Worm (Caenorhabditis elegans) whole organism, midembryonic: ENCODE data around the gene C50F7.3.

Experiments
- T22C8.4 ChIP-seq: fragments of 200-800 bp; sonication (Bioruptor generic); IDR thresholded peaks from 2 replicates; pipeline ENCODE4 v1.3.6; 2022; ENCODE audit warnings: missing genetic modification characterization, missing compliant biosample characterization
- cog-1 ChIP-seq: sonication (generic microtip); optimal IDR thresholded peaks from 2 replicates; lab custom pipeline; 2016; ENCODE audit warnings: missing genetic modification characterization, missing compliant biosample characterization
- flt-1 ChIP-seq: fragments of 200-800 bp; sonication (Bioruptor generic); IDR thresholded peaks from 2 replicates; pipeline ENCODE4 v1.3.6; 2022; ENCODE audit warnings: missing genetic modification characterization, missing compliant biosample characterization
- klf-2 ChIP-seq: fragments of 200-800 bp; sonication (Bioruptor generic); conservative IDR thresholded peaks from 2 replicates; pipeline ENCODE4 v1.3.6; 2022; ENCODE audit warnings: missing genetic modification reagents, missing genetic modification characterization, missing compliant biosample characterization
- med-1 ChIP-seq: sonication (generic microtip); optimal IDR thresholded peaks from 2 replicates; lab custom pipeline; 2017; ENCODE audit warnings: missing genetic modification characterization, mild to moderate bottlenecking, missing compliant biosample characterization, antibody characterized with exemption, missing genetic modification reagents; ENCODE audit not compliant: insufficient read depth
- ref-1 ChIP-seq: fragments of 200-800 bp; sonication (Bioruptor generic); conservative IDR thresholded peaks from 2 replicates; pipeline ENCODE4 v1.3.6; 2022; ENCODE audit warnings: missing genetic modification reagents, missing genetic modification characterization, missing compliant biosample characterization
- tab-1 ChIP-seq: fragments of 200-800 bp; sonication (Bioruptor generic); IDR thresholded peaks from 2 replicates; pipeline ENCODE4 v1.3.6; 2022; ENCODE audit warnings: missing genetic modification characterization, missing compliant biosample characterization
- ztf-23 ChIP-seq: fragments of 200-800 bp; sonication (Bioruptor generic); IDR thresholded peaks from 2 replicates; pipeline ENCODE4 v1.3.6; 2022; ENCODE audit warnings: missing genetic modification reagents, missing genetic modification characterization, missing compliant biosample characterization
- ztf-29 ChIP-seq: fragments of 200-800 bp; sonication (Bioruptor generic); IDR thresholded peaks from 2 replicates; pipeline ENCODE4 v1.3.6; 2022; ENCODE audit warnings: missing genetic modification reagents, missing genetic modification characterization, missing compliant biosample characterization

ce11 chrIV:7722806-7723205 is 9.3 kb upstream of the C50F7.3 start, which contains the start of gene C50F7.6:
- TF ChIP-seq T22C8.4 (GFP tag; lab: Robert Waterston, UW) (no peak), ztf-29 (GFP tag; lab: Robert Waterston, UW) (no peak), tab-1 (no peak), flt-1 (GFP tag; lab: Robert Waterston, UW) (no peak), ref-1 (no peak), med-1 (GFP tag; lab: Kevin White, UChicago) (no peak), cog-1 (tag; lab: Kevin White, UChicago) (no peak), ztf-23 (GFP tag; lab: Robert Waterston, UW) (no peak), klf-2 (GFP tag; lab: Robert Waterston, UW) (no peak)
